Fruit fly (Drosophila melanogaster): ENCODE data around the gene Catsup.

- no peak for TF ChIP-seq Myc (optimal IDR thresholded peaks at IDR 0.05)
- TF ChIP-seq HLH106 (tag; optimal IDR thresholded peaks at IDR 0.05): no peak
- TF ChIP-seq br (GFP tag; optimal IDR thresholded peaks at IDR 0.05): no peak
- TF ChIP-seq CG32264 (GFP tag; optimal IDR thresholded peaks at IDR 0.05): no peak
- no peak for TF ChIP-seq Hnf4 (GFP tag; optimal IDR thresholded peaks at IDR 0.05)
- no peak for TF ChIP-seq fru (GFP tag; optimal IDR thresholded peaks at IDR 0.05)
- TF ChIP-seq OdsH (GFP tag; optimal IDR thresholded peaks at IDR 0.05): no peak
- no peak for TF ChIP-seq h (GFP tag; optimal IDR thresholded peaks at IDR 0.05)
- no peak for TF ChIP-seq usp (GFP tag; optimal IDR thresholded peaks at IDR 0.05)
Observed at dm6 chr2L:19022221-19022516, 19.5 kb upstream of the Catsup start, which contains the start of gene CG15172.
